Worm (Caenorhabditis elegans): ENCODE data around the gene fbxb-20.

The fbxb-20 gene

DNA sequence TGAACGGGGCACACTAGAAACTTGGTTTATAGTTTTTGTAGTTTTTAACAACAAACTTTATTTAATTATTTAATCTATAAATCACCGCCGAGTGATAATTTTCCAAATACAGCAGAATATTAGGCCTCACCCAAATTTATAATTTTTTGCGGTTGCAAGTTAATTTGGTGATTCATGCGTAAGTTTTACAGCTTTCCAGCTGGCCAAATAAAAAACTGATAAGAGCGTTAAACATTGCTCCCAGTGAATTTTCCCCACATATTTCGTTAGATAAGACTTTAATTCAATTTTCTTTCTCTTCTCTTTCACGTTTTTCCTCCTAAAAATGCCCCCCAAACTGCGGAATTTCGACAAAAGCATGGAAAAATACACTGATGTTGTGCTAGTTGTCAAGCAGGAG lies 48.9 kb downstream of the fbxb-20 start, which contains the start of gene bath-47:
bath-47 (plus strand) TSS at position 305 of the 400 bp plus-strand sequence.
- no peak for TF ChIP-seq nhr-11 (tag; optimal IDR thresholded peaks at IDR 0.05)
- TF ChIP-seq ceh-82 (tag; optimal IDR thresholded peaks at IDR 0.05), result no peak
- TF ChIP-seq pqm-1 (tag; optimal IDR thresholded peaks at IDR 0.05), result peak; percentile 36
- TF ChIP-seq fkh-10 (GFP tag; optimal IDR thresholded peaks at IDR 0.05), result no peak
- TF ChIP-seq pha-4 (tag; optimal IDR thresholded peaks at IDR 0.05), result no peak
- peak; percentile 59 for TF ChIP-seq elt-2 (tag; optimal IDR thresholded peaks at IDR 0.05)
- TF ChIP-seq nhr-76 (tag; optimal IDR thresholded peaks at IDR 0.05), result no peak

DNA sequence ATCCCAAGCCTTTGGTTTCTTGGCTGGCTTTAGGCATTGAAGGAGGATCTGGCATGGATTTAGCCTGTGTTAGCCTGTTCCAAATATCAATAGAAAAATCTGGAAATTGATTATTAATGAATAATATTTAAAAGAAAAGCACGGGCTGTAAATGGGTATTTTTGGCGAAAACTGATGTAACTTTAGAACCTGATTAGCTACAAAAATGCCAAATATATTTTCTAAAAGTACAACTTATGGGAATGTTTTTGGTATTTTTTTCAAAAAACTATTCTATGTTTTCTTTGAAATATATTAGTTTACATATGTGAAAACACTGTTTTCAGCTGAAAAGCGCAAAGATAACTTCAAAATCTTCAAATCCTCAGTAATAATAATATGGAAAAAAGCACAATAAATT lies 49.7 kb downstream of the fbxb-20 start, which contains the start of gene bath-26:
bath-26 (minus strand) TSS at position 101 of the 400 bp plus-strand sequence.
- TF ChIP-seq ceh-16 (tag; optimal IDR thresholded peaks at IDR 0.05) (no peak), egl-5 (tag; optimal IDR thresholded peaks at IDR 0.05) (no peak), nhr-12 (tag; optimal IDR thresholded peaks at IDR 0.05) (no peak), pqm-1 (tag; optimal IDR thresholded peaks at IDR 0.05) (no peak), fos-1 (tag; optimal IDR thresholded peaks at IDR 0.05) (no peak), nhr-237 (tag; optimal IDR thresholded peaks at IDR 0.05) (no peak), nhr-76 (tag; optimal IDR thresholded peaks at IDR 0.05) (no peak)

All from whole organism, L3 larva.